Worm (Caenorhabditis elegans) whole organism, young adult: Measurements from ENCODE around the gene F46F5.13.

Experiments used
- attf-5 ChIP-seq: fragments of 200-800 bp; sonication (Bioruptor generic); optimal IDR thresholded peaks from 2 replicates; lab custom pipeline; 2018; ENCODE audit warnings: mild to moderate bottlenecking, missing genetic modification characterization, missing compliant biosample characterization
- pha-4 ChIP-seq: fragments of 150-350 bp; sonication (generic microtip); optimal IDR thresholded peaks from 2 replicates; lab custom pipeline; 2014; ENCODE audit warnings: missing biosample characterization, missing genetic modification reagents, missing genetic modification characterization

ce11 chrII:762942-763341, 40.2 kb upstream of the F46F5.13 start:
- TF ChIP-seq pha-4 (tag; lab: Kevin White, UChicago) (no peak), attf-5 (GFP tag; lab: Kevin White, UChicago) (no peak)
